Fruit fly (Drosophila melanogaster) whole organism, embryonic: ENCODE results near the gene CG12659.
A peak's percentile ranks its signal among the peaks of the same experiment; 100 is the strongest.

Experiments used
- Adf1 ChIP-seq: fragments of 200-800 bp; sonication (Bioruptor generic); IDR thresholded peaks from 2 replicates; pipeline ENCODE4 v1.3.6; 2022; ENCODE audit warnings: missing biosample characterization, missing genetic modification characterization
- CG11093 ChIP-seq: fragments of 200-800 bp; sonication (Bioruptor generic); IDR thresholded peaks from 3 replicates; pipeline ENCODE4 v1.3.6; 2022; ENCODE audit warnings: missing biosample characterization, missing genetic modification characterization
- CG1233 ChIP-seq: fragments of 200-800 bp; sonication (Bioruptor generic); optimal IDR thresholded peaks from 4 replicates; lab custom pipeline; 2018; ENCODE audit warnings: missing biosample characterization, mild to moderate bottlenecking, missing genetic modification characterization
- CG12659 ChIP-seq: fragments of 200-800 bp; sonication (Bioruptor generic); optimal IDR thresholded peaks from 3 replicates; lab custom pipeline; 2017; ENCODE audit warnings: mild to moderate bottlenecking, missing biosample characterization, missing genetic modification reagents, missing genetic modification characterization
- CG12744 ChIP-seq: fragments of 200-800 bp; sonication (Bioruptor generic); optimal IDR thresholded peaks from 2 replicates; lab custom pipeline; 2016; ENCODE audit warnings: missing biosample characterization, missing genetic modification characterization
- CG14050 ChIP-seq: fragments of 200-800 bp; sonication (Bioruptor generic); IDR thresholded peaks from 3 replicates; pipeline ENCODE4 v1.3.6; 2022; ENCODE audit warnings: missing biosample characterization, missing genetic modification characterization
- CG15479 ChIP-seq: fragments of 200-800 bp; sonication (Bioruptor generic); optimal IDR thresholded peaks from 3 replicates; lab custom pipeline; 2019; ENCODE audit warnings: missing biosample characterization, mild to moderate bottlenecking, missing genetic modification characterization, moderate library complexity
- CG17385 ChIP-seq: fragments of 200-800 bp; sonication (Bioruptor generic); optimal IDR thresholded peaks from 3 replicates; lab custom pipeline; 2018; ENCODE audit warnings: missing biosample characterization, mild to moderate bottlenecking, missing genetic modification characterization
- CG2712 ChIP-seq: fragments of 200-800 bp; optimal IDR thresholded peaks from 3 replicates; lab custom pipeline; 2019; ENCODE audit warnings: missing biosample characterization, mild to moderate bottlenecking, missing genetic modification characterization, moderate library complexity
- CG3407 ChIP-seq: fragments of 200-800 bp; sonication (Bioruptor generic); optimal IDR thresholded peaks from 2 replicates; lab custom pipeline; 2018; ENCODE audit warnings: missing biosample characterization, mild to moderate bottlenecking, missing genetic modification characterization
- CG3726 ChIP-seq: fragments of 200-800 bp; sonication (Bioruptor generic); IDR thresholded peaks from 3 replicates; pipeline ENCODE4, ENCODE4 v1.3.6; 2022; ENCODE audit warnings: missing biosample characterization, missing genetic modification characterization
- CG4617 ChIP-seq: fragments of 200-800 bp; sonication (Bioruptor generic); optimal IDR thresholded peaks from 3 replicates; lab custom pipeline; 2016; ENCODE audit warnings: missing biosample characterization, missing genetic modification characterization, borderline replicate concordance
- CG5180 ChIP-seq: fragments of 200-800 bp; sonication (Bioruptor generic); optimal IDR thresholded peaks from 3 replicates; lab custom pipeline; 2017; ENCODE audit warnings: missing biosample characterization, missing genetic modification characterization, mild to moderate bottlenecking, moderate library complexity, missing genetic modification reagents
- CG6765 ChIP-seq: fragments of 200-800 bp; sonication (Bioruptor generic); optimal IDR thresholded peaks from 3 replicates; lab custom pipeline; 2017; ENCODE audit warnings: missing biosample characterization, mild to moderate bottlenecking, missing genetic modification characterization
- CG7556 ChIP-seq: fragments of 200-800 bp; sonication (Bioruptor generic); optimal IDR thresholded peaks from 2 replicates; lab custom pipeline; 2017; ENCODE audit warnings: missing biosample characterization, mild to moderate bottlenecking, missing genetic modification characterization
- CG7839 ChIP-seq: fragments of 200-800 bp; sonication (Bioruptor generic); optimal IDR thresholded peaks from 3 replicates; lab custom pipeline; 2018; ENCODE audit warnings: missing biosample characterization, mild to moderate bottlenecking, missing genetic modification characterization, moderate library complexity
- CG8281 ChIP-seq: fragments of 200-800 bp; sonication (Bioruptor generic); optimal IDR thresholded peaks from 2 replicates; lab custom pipeline; 2018; ENCODE audit warnings: missing biosample characterization, mild to moderate bottlenecking, missing genetic modification characterization, moderate library complexity
- CG9437 ChIP-seq: fragments of 200-800 bp; sonication (Bioruptor generic); optimal IDR thresholded peaks from 2 replicates; lab custom pipeline; 2018; ENCODE audit warnings: missing biosample characterization, mild to moderate bottlenecking, missing genetic modification characterization
- CG9817 ChIP-seq: fragments of 200-800 bp; sonication (Bioruptor generic); optimal IDR thresholded peaks from 2 replicates; lab custom pipeline; 2018; ENCODE audit warnings: missing biosample characterization, mild to moderate bottlenecking, missing genetic modification characterization, moderate library complexity
- Dek ChIP-seq: fragments of 200-800 bp; sonication (Bioruptor generic); optimal IDR thresholded peaks from 3 replicates; lab custom pipeline; 2019; ENCODE audit warnings: missing biosample characterization, mild to moderate bottlenecking, missing genetic modification characterization, moderate library complexity
- E2f1 ChIP-seq: fragments of 200-800 bp; sonication (Bioruptor generic); IDR thresholded peaks from 2 replicates; pipeline ENCODE4 v1.3.6; 2022; ENCODE audit warnings: missing biosample characterization, missing genetic modification characterization
- Hand ChIP-seq: fragments of 200-800 bp; sonication (Bioruptor generic); optimal IDR thresholded peaks from 2 replicates; lab custom pipeline; 2017; ENCODE audit warnings: mild to moderate bottlenecking, missing biosample characterization, missing genetic modification reagents, missing genetic modification characterization
- Hr3 ChIP-seq: fragments of 200-800 bp; sonication (Bioruptor generic); optimal IDR thresholded peaks from 3 replicates; lab custom pipeline; 2016; ENCODE audit warnings: missing biosample characterization, missing genetic modification characterization
- Kr ChIP-seq: fragments of 200-800 bp; sonication (Bioruptor generic); optimal IDR thresholded peaks from 2 replicates; lab custom pipeline; 2017; ENCODE audit warnings: missing biosample characterization, mild to moderate bottlenecking, missing genetic modification characterization
- MTF-1 ChIP-seq: fragments of 200-800 bp; sonication (Bioruptor generic); optimal IDR thresholded peaks from 2 replicates; lab custom pipeline; 2018; ENCODE audit warnings: missing biosample characterization, mild to moderate bottlenecking, missing genetic modification characterization, borderline replicate concordance
- NC2β ChIP-seq: fragments of 200-800 bp; sonication (Bioruptor generic); optimal IDR thresholded peaks from 2 replicates; lab custom pipeline; 2016; ENCODE audit warnings: missing biosample characterization, missing genetic modification characterization
- Nf-YB ChIP-seq: fragments of 200-800 bp; sonication (Bioruptor generic); optimal IDR thresholded peaks from 3 replicates; lab custom pipeline; 2019; ENCODE audit warnings: missing biosample characterization, mild to moderate bottlenecking, missing genetic modification characterization, moderate library complexity
- Nf-YC ChIP-seq: fragments of 200-800 bp; optimal IDR thresholded peaks from 3 replicates; lab custom pipeline; 2019; ENCODE audit warnings: missing biosample characterization, mild to moderate bottlenecking, missing genetic modification characterization, moderate library complexity
- Oaz ChIP-seq: fragments of 200-800 bp; sonication (Bioruptor generic); IDR thresholded peaks from 2 replicates; pipeline ENCODE4 v1.3.6; 2022; ENCODE audit warnings: missing biosample characterization, missing genetic modification characterization
- Rx ChIP-seq: fragments of 200-800 bp; sonication (Bioruptor generic); IDR thresholded peaks from 2 replicates; pipeline ENCODE4 v1.3.6; 2022; ENCODE audit warnings: missing biosample characterization, missing genetic modification characterization
- Sin3A ChIP-seq: fragments of >200 bp; optimal IDR thresholded peaks from 2 replicates; lab custom pipeline; 2018
- bcd ChIP-seq: fragments of 200-800 bp; sonication (Bioruptor generic); optimal IDR thresholded peaks from 2 replicates; lab custom pipeline; 2017; ENCODE audit warnings: missing biosample characterization, mild to moderate bottlenecking, missing genetic modification characterization
- cad ChIP-seq: fragments of >200 bp; optimal IDR thresholded peaks from 2 replicates; lab custom pipeline; 2017; ENCODE audit warnings: missing biosample characterization, missing genetic modification characterization
- cwo ChIP-seq: fragments of 200-800 bp; sonication (Bioruptor generic); optimal IDR thresholded peaks from 3 replicates; lab custom pipeline; 2017; ENCODE audit warnings: missing biosample characterization, missing genetic modification characterization, mild to moderate bottlenecking, moderate library complexity, missing genetic modification reagents
- danr ChIP-seq: fragments of 200-800 bp; sonication (Bioruptor generic); IDR thresholded peaks from 2 replicates; pipeline ENCODE4 v1.3.6; 2022; ENCODE audit warnings: missing biosample characterization, missing genetic modification characterization
- dysf ChIP-seq: fragments of 200-800 bp; sonication (Bioruptor generic); IDR thresholded peaks from 3 replicates; pipeline ENCODE4 v1.3.6; 2022; ENCODE audit warnings: missing biosample characterization, missing genetic modification characterization
- fd3F ChIP-seq: fragments of 200-800 bp; sonication (Bioruptor generic); optimal IDR thresholded peaks from 2 replicates; lab custom pipeline; 2018; ENCODE audit warnings: missing biosample characterization, mild to moderate bottlenecking, missing genetic modification characterization, moderate library complexity
- gcm ChIP-seq: fragments of 200-800 bp; sonication (Bioruptor generic); optimal IDR thresholded peaks from 2 replicates; lab custom pipeline; 2019; ENCODE audit warnings: missing biosample characterization, mild to moderate bottlenecking, missing genetic modification characterization, moderate library complexity
- gfzf ChIP-seq: fragments of 200-800 bp; sonication (Bioruptor generic); optimal IDR thresholded peaks from 2 replicates; lab custom pipeline; 2016; ENCODE audit warnings: missing biosample characterization, mild to moderate bottlenecking, missing genetic modification characterization, moderate library complexity
- hbn ChIP-seq: fragments of 200-800 bp; sonication (Bioruptor generic); IDR thresholded peaks from 2 replicates; pipeline ENCODE4 v1.3.6; 2022; ENCODE audit warnings: missing biosample characterization, missing genetic modification characterization; ENCODE audit not compliant: partially characterized antibody
- hkb ChIP-seq, 2 experiments: fragments of 200-800 bp in 1 of 2; fragments of >200 bp in 1 of 2; sonication (Bioruptor generic) in 1 of 2; IDR thresholded peaks in 1 of 2; optimal IDR thresholded peaks in 1 of 2; 2 replicates each; pipeline versions ENCODE4 v1.3.6 to Lab custom; 2017 to 2022; ENCODE audit warnings: missing biosample characterization in 1 of 2, missing genetic modification characterization in 1 of 2
- jumu ChIP-seq: fragments of 200-800 bp; sonication (Bioruptor generic); optimal IDR thresholded peaks from 3 replicates; lab custom pipeline; 2016; ENCODE audit warnings: missing biosample characterization, missing genetic modification characterization
- lmd ChIP-seq: fragments of 200-800 bp; sonication (Bioruptor generic); IDR thresholded peaks from 2 replicates; pipeline ENCODE4 v1.3.6; 2022; ENCODE audit warnings: missing biosample characterization, missing genetic modification characterization
- nerfin-2 ChIP-seq: fragments of 200-800 bp; sonication (Bioruptor generic); IDR thresholded peaks from 2 replicates; pipeline ENCODE4 v1.3.6; 2022; ENCODE audit warnings: missing biosample characterization, missing genetic modification characterization; ENCODE audit not compliant: partially characterized antibody
- pan ChIP-seq, 4 experiments: fragments of >200 bp in 3 of 4; fragments of 200-800 bp in 1 of 4; sonication (Bioruptor generic) in 1 of 4; optimal IDR thresholded peaks in 3 of 4; IDR thresholded peaks in 1 of 4; 2 replicates each; pipeline versions ENCODE4 v1.3.6 to Lab custom; 2017 to 2022; ENCODE audit warnings: missing biosample characterization in 2 of 4, missing genetic modification characterization in 2 of 4, mixed read lengths in 1 of 4
- run ChIP-seq: fragments of 200-800 bp; sonication (Bioruptor generic); optimal IDR thresholded peaks from 3 replicates; lab custom pipeline; 2018; ENCODE audit warnings: missing biosample characterization, mild to moderate bottlenecking, missing genetic modification characterization
- sd ChIP-seq: fragments of 200-800 bp; sonication (Bioruptor generic); optimal IDR thresholded peaks from 3 replicates; lab custom pipeline; 2018; ENCODE audit warnings: missing biosample characterization, mild to moderate bottlenecking, missing genetic modification characterization, moderate library complexity
- tap ChIP-seq: fragments of 200-800 bp; optimal IDR thresholded peaks from 3 replicates; lab custom pipeline; 2019; ENCODE audit warnings: missing biosample characterization, mild to moderate bottlenecking, missing genetic modification characterization, moderate library complexity
- usp ChIP-seq: fragments of >200 bp; optimal IDR thresholded peaks from 2 replicates; lab custom pipeline; 2017; ENCODE audit warnings: missing biosample characterization, missing genetic modification characterization

CG12659 gene

DNA sequence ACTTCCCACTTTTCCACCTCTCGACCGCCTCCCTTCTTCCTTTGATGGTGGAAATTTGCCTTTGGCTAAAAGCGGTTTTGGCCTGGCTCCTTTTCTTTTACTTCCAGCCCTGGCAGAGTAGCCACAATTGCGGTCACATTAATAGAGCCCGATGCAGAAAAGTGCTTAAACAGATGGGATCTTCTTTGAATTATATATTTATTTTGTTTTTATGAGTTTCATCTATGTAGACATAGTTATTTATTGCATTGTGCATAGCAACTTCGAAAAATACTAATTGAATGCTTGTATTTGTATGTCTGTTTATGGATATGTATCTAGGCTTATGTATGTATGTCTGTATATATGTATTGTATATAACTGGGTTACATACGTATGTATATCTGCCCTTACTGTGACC, 49.5 kb downstream of the CG12659 start (continued):
- peak; percentile 40 for TF ChIP-seq E2f1
- TF ChIP-seq hbn (GFP tag; lab: Robert Waterston, UW), result no peak
- peak; percentile 64; the same call in 2 of the 3 replicates for TF ChIP-seq dysf
- TF ChIP-seq cad (GFP tag; lab: Kevin White, UChicago), result no peak
- TF ChIP-seq Dek (tag; lab: Kevin White, UChicago), result peak; percentile 62
- TF ChIP-seq CG7839 (tag; lab: Kevin White, UChicago), result peak; percentile 77
- no peak for TF ChIP-seq CG4617 (GFP tag; lab: Kevin White, UChicago)
- peak; percentile 3 for TF ChIP-seq Nf-YC
- TF ChIP-seq CG15479, result no peak
- TF ChIP-seq fd3F (GFP tag; lab: Kevin White, UChicago), result peak; percentile 52
- TF ChIP-seq run (tag; lab: Kevin White, UChicago), result peak; percentile 18
- no peak for TF ChIP-seq Kr (GFP tag; lab: Kevin White, UChicago)
- peak; percentile 18; the same call in 1 of the 2 replicates for TF ChIP-seq Adf1 (GFP tag; lab: Robert Waterston, UW)
- TF ChIP-seq CG2712 (tag; lab: Kevin White, UChicago), result peak; percentile 50
- TF ChIP-seq CG9437 (GFP tag; lab: Kevin White, UChicago), result peak; percentile 15
- TF ChIP-seq gfzf (GFP tag; lab: Kevin White, UChicago), result no peak
- TF ChIP-seq nerfin-2 (GFP tag; lab: Robert Waterston, UW), result no peak
- peak; percentile 56 for TF ChIP-seq CG9817 (tag; lab: Kevin White, UChicago)
- no peak for TF ChIP-seq Rx (GFP tag; lab: Robert Waterston, UW)
- TF ChIP-seq CG3726, result 0 out of 3 replicates have a peak, but pooled peaks have one; percentile 23
- TF ChIP-seq lmd (GFP tag; lab: Robert Waterston, UW), result peak; percentile 56
- no peak for TF ChIP-seq hkb (optimal IDR thresholded peaks at IDR 0.05; lab: Kevin White, UChicago)
- peak; percentile 74 for TF ChIP-seq hkb (GFP tag; IDR thresholded peaks at IDR 0.05; lab: Robert Waterston, UW)
- TF ChIP-seq MTF-1, result no peak
- peak; percentile 64 for TF ChIP-seq Hand (GFP tag; lab: Kevin White, UChicago)
- no peak for TF ChIP-seq CG3407 (GFP tag; lab: Kevin White, UChicago)
- TF ChIP-seq gcm (GFP tag; lab: Kevin White, UChicago), result peak; percentile 13
- 0 out of 3 replicates have a peak, but pooled peaks have one; percentile 35 for TF ChIP-seq CG11093 (GFP tag; lab: Robert Waterston, UW)
- TF ChIP-seq CG14050 (GFP tag; lab: Robert Waterston, UW), result peak; percentile 34; the same call in 1 of the 3 replicates
- TF ChIP-seq jumu (GFP tag; lab: Kevin White, UChicago), result no peak
- TF ChIP-seq Hr3 (GFP tag; lab: Kevin White, UChicago), result peak; percentile 27
- TF ChIP-seq CG12744, result no peak
- no peak for TF ChIP-seq NC2β (GFP tag; lab: Kevin White, UChicago)
- TF ChIP-seq cwo (GFP tag; lab: Kevin White, UChicago), result peak; percentile 67
- TF ChIP-seq CG6765 (GFP tag; lab: Kevin White, UChicago), result no peak
- peak; percentile 29 for TF ChIP-seq CG8281 (tag; lab: Kevin White, UChicago)
- no peak for TF ChIP-seq sd
- TF ChIP-seq danr (GFP tag; lab: Robert Waterston, UW), result peak; percentile 45; the same call in 1 of the 2 replicates
- 0 out of 2 replicates have a peak, but pooled peaks have one; percentile 9 for TF ChIP-seq Oaz (GFP tag; lab: Robert Waterston, UW)
- peak; percentile 41 for TF ChIP-seq CG1233 (GFP tag; lab: Kevin White, UChicago)
- no peak for TF ChIP-seq Sin3A (lab: Kevin White, UChicago)
- TF ChIP-seq bcd (GFP tag; lab: Kevin White, UChicago), result peak; percentile 63
- peak; percentile 54 for TF ChIP-seq CG17385 (GFP tag; lab: Kevin White, UChicago)
- no peak for TF ChIP-seq pan (optimal IDR thresholded peaks at IDR 0.05; lab: Kevin White, UChicago)
- TF ChIP-seq pan (GFP tag; optimal IDR thresholded peaks at IDR 0.05 in 1 of 2, IDR thresholded peaks at IDR 0.05 in 1 of 2), result peak in 1 of 2 experiments; percentile 67
- TF ChIP-seq usp (GFP tag; lab: Kevin White, UChicago), result no peak
- peak; percentile 42 for TF ChIP-seq tap (tag; lab: Kevin White, UChicago)
- TF ChIP-seq CG7556 (GFP tag; lab: Kevin White, UChicago), result peak; percentile 69
- TF ChIP-seq Nf-YB (GFP tag; lab: Kevin White, UChicago), result peak; percentile 27
- TF ChIP-seq CG12659 (GFP tag; lab: Kevin White, UChicago), result peak; percentile 54
- TF ChIP-seq CG5180 (GFP tag; lab: Kevin White, UChicago), result peak; percentile 6
